Worm (Caenorhabditis elegans): ENCODE results near the gene K11C4.1.

- TF ChIP-seq tra-4 (tag; optimal IDR thresholded peaks at IDR 0.05) (no peak), ets-7 (tag; optimal IDR thresholded peaks at IDR 0.05) (no peak), ama-1 (optimal IDR thresholded peaks at IDR 0.05) (no peak), sea-1 (GFP tag; conservative IDR thresholded peaks at IDR 0.05) (no peak), tbx-11 (GFP tag; IDR thresholded peaks at IDR 0.05) (no peak), ceh-13 (GFP tag; optimal IDR thresholded peaks at IDR 0.05) (no peak), aly-1 (tag; optimal IDR thresholded peaks at IDR 0.05) (no peak), hmg-4 (GFP tag; optimal IDR thresholded peaks at IDR 0.05) (no peak), ceh-36 (tag; optimal IDR thresholded peaks at IDR 0.05) (no peak), pes-1 (GFP tag; IDR thresholded peaks at IDR 0.05) (no peak), scrt-1 (GFP tag; IDR thresholded peaks at IDR 0.05) (no peak), flt-1 (GFP tag; IDR thresholded peaks at IDR 0.05) (no peak)
These were observed 9.6 kb downstream of the K11C4.1 start for ce11 chrV:6906435-6906834.
